Fruit fly (Drosophila melanogaster) whole organism, prepupa: ENCODE measurements around the gene iav.
A peak's percentile ranks its signal among the peaks of the same experiment; 100 is the strongest.

ENCODE experiments used
- CG10669 ChIP-seq: fragments of 200-800 bp; sonication (Bioruptor generic); optimal IDR thresholded peaks from 3 replicates; lab custom pipeline; 2018; ENCODE audit warnings: missing biosample characterization, mild to moderate bottlenecking, missing genetic modification characterization, moderate library complexity
- CG11902 ChIP-seq: fragments of 200-800 bp; sonication (Bioruptor generic); optimal IDR thresholded peaks from 3 replicates; lab custom pipeline; 2016; ENCODE audit warnings: missing biosample characterization, missing genetic modification characterization
- CG16779 ChIP-seq: fragments of 200-800 bp; sonication (Bioruptor generic); optimal IDR thresholded peaks from 3 replicates; lab custom pipeline; 2017; ENCODE audit warnings: missing biosample characterization, mild to moderate bottlenecking, missing genetic modification characterization
- Ets96B ChIP-seq: fragments of 200-800 bp; optimal IDR thresholded peaks from 2 replicates; lab custom pipeline; 2019; ENCODE audit warnings: missing biosample characterization, mild to moderate bottlenecking, missing genetic modification characterization, moderate library complexity
- Hr38 ChIP-seq: sonication (Bioruptor generic); optimal IDR thresholded peaks from 2 replicates; lab custom pipeline; 2016; ENCODE audit warnings: missing biosample characterization, missing genetic modification characterization
- Sox102F ChIP-seq: fragments of 200-800 bp; sonication (Bioruptor generic); optimal IDR thresholded peaks from 2 replicates; lab custom pipeline; 2016; ENCODE audit warnings: missing biosample characterization, mild to moderate bottlenecking, missing genetic modification characterization
- net ChIP-seq: fragments of 200-800 bp; sonication (Bioruptor generic); optimal IDR thresholded peaks from 3 replicates; lab custom pipeline; 2016; ENCODE audit warnings: missing biosample characterization, missing genetic modification characterization
- pdm3 ChIP-seq: fragments of 200-800 bp; sonication (Bioruptor generic); optimal IDR thresholded peaks from 3 replicates; lab custom pipeline; 2016; ENCODE audit warnings: missing biosample characterization, missing genetic modification characterization
- ss ChIP-seq, 2 experiments: fragments of 200-800 bp; sonication (Bioruptor generic); optimal IDR thresholded peaks; 2 replicates in 1 of 2; 3 replicates in 1 of 2; lab custom pipeline; 2017 to 2018; ENCODE audit warnings: mild to moderate bottlenecking in 2 of 2, missing biosample characterization in 2 of 2, missing genetic modification characterization in 2 of 2, moderate library complexity in 1 of 2
- vri ChIP-seq: fragments of 200-800 bp; sonication (Bioruptor generic); optimal IDR thresholded peaks from 3 replicates; lab custom pipeline; 2016; ENCODE audit warnings: missing biosample characterization, mild to moderate bottlenecking, missing genetic modification characterization

iav gene

DNA sequence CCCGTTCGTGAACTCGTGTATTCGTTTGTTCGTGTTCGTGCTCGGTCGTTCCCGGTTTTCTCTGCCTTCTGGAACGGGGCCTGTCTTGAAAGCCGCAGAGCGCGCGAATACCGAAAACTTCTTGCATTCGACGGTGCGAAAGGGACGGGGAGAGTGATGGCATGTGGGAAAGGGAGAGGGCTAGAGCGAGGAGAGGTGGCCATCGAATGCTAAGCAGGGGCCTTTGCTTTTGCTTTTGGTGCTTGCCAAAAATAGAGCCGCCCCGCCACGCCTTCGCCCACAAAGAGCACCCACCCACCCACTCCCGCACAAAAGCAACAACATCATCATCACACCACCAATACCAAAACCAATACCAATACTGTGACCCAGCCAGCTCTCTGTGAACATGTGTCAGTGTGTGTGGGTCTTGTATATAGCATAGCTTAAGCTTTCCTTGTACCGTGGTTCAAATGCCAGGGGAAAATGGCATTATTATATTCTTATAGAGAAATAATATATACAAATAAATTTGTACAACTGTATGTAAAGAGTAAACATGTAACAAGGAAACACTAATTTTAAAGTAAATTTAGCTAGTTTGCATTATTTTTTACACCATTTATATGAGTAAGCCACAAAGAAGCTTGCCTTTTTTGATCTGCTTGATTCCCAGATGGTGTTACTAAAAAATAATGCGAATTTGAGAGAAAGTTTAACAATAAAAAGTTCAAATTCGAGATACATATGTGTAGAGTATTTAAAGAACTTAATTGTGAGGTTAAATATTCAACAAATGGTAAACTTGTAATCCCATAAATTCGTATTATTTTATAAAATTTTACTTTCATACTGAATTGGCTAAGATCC lies 53.6 kb downstream of the iav start, which contains the start of gene CG14434 (continued):
- TF ChIP-seq Sox102F (GFP tag; lab: Kevin White, UChicago) (peak; percentile 78), CG10669 (GFP tag; lab: Kevin White, UChicago) (peak; percentile 75), net (GFP tag; lab: Kevin White, UChicago) (peak; percentile 75), Hr38 (no peak), vri (GFP tag; lab: Kevin White, UChicago) (no peak), ss (GFP tag; optimal IDR thresholded peaks at IDR 0.05; lab: Kevin White, UChicago) (peak; percentile 11 to 66), Ets96B (tag; lab: Kevin White, UChicago) (peak; percentile 68), CG16779 (tag; lab: Kevin White, UChicago) (peak; percentile 45), pdm3 (GFP tag; lab: Kevin White, UChicago) (peak; percentile 77), CG11902 (GFP tag; lab: Kevin White, UChicago) (peak; percentile 65)
- TF ChIP-seq, all 60 proteins: peak for 53
